Worm (Caenorhabditis elegans): ENCODE data around the gene mlt-7.
A peak's percentile ranks its signal among the peaks of the same experiment; 100 is the strongest.

mlt-7 gene

ce11 chrII:4453051-4453450 lies 60.2 kb downstream of the mlt-7 start, which contains the start of gene twk-2:
Gene twk-2, minus strand, starts transcription at chrII:4453151.
- no peak for TF ChIP-seq nhr-23 (tag; optimal IDR thresholded peaks at IDR 0.05)

- TF ChIP-seq gmeb-1 (tag; optimal IDR thresholded peaks at IDR 0.05), result no peak
- no peak for TF ChIP-seq sma-3 (GFP tag; optimal IDR thresholded peaks at IDR 0.05)
- no peak for TF ChIP-seq mbf-1 (tag; optimal IDR thresholded peaks at IDR 0.05)
- peak; percentile 38 for TF ChIP-seq unc-55 (GFP tag; optimal IDR thresholded peaks at IDR 0.05)
- TF ChIP-seq blmp-1 (tag; optimal IDR thresholded peaks at IDR 0.05; ENCODE audit: insufficient read depth), result no peak
- TF ChIP-seq ztf-11 (tag; optimal IDR thresholded peaks at IDR 0.05), result no peak
- TF ChIP-seq C34F6.9 (tag; optimal IDR thresholded peaks at IDR 0.05), result peak; percentile 12
- no peak for TF ChIP-seq nhr-12 (tag; optimal IDR thresholded peaks at IDR 0.05)
- no peak for TF ChIP-seq lin-11 (tag; optimal IDR thresholded peaks at IDR 0.05)
Observed at ce11 chrII:4453453-4453852, 60.6 kb downstream of the mlt-7 start.

All from whole organism, L2 larva.